Fruit fly (Drosophila melanogaster): ENCODE data around the gene CG13041.

dm6 chr3L:16334876-16335275, 15.6 kb upstream of the CG13041 start:
- TF ChIP-seq h (GFP tag; optimal IDR thresholded peaks at IDR 0.05) (no peak), sage (GFP tag; optimal IDR thresholded peaks at IDR 0.05) (no peak), psq (GFP tag; optimal IDR thresholded peaks at IDR 0.05) (no peak), Rel (GFP tag; optimal IDR thresholded peaks at IDR 0.05) (no peak), Rel (tag; optimal IDR thresholded peaks at IDR 0.05) (no peak), pan (optimal IDR thresholded peaks at IDR 0.05) (no peak), fru (GFP tag; optimal IDR thresholded peaks at IDR 0.05) (no peak), OdsH (GFP tag; optimal IDR thresholded peaks at IDR 0.05) (no peak), CG9705 (GFP tag; optimal IDR thresholded peaks at IDR 0.05) (no peak)

Data from whole organism, wandering third instar larva.